Worm (Caenorhabditis elegans): Measurements from ENCODE around the gene R02F11.12.

R02F11.12 gene

DNA sequence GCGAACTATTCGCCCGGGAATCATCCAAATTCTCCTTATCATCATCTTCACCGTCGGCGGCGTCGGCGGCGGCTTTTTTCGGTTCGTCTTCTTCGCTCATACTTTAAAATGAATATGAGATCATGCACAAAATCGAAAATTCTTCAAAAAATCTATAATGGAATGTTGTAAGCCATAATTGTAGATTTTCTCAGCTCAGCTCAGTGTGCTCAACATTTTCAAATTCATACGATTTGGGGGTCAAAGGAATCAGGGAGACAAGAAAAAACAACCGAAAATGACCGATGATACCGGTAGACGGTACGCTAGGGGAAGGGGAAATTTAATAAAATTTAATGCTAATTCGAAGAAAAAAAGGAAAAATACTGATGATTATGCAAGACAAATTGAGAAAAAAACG, 28.1 kb downstream of the R02F11.12 start, which contains the start of gene ccep-97:
Gene ccep-97 (minus strand): TSS at position 101 of the 400 bp plus-strand sequence.
- TF ChIP-seq madf-2 (tag; optimal IDR thresholded peaks at IDR 0.05) (no peak), sox-2 (GFP tag; IDR thresholded peaks at IDR 0.05) (no peak), gmeb-2 (tag; optimal IDR thresholded peaks at IDR 0.05) (no peak), pax-1 (tag; optimal IDR thresholded peaks at IDR 0.05) (no peak), lin-11 (tag; optimal IDR thresholded peaks at IDR 0.05) (no peak), tbx-2 (tag; optimal IDR thresholded peaks at IDR 0.05) (no peak), unc-86 (tag; optimal IDR thresholded peaks at IDR 0.05) (no peak), mec-3 (tag; optimal IDR thresholded peaks at IDR 0.05; ENCODE audit: borderline replicate concordance) (no peak), fax-1 (tag; optimal IDR thresholded peaks at IDR 0.05) (no peak)

DNA sequence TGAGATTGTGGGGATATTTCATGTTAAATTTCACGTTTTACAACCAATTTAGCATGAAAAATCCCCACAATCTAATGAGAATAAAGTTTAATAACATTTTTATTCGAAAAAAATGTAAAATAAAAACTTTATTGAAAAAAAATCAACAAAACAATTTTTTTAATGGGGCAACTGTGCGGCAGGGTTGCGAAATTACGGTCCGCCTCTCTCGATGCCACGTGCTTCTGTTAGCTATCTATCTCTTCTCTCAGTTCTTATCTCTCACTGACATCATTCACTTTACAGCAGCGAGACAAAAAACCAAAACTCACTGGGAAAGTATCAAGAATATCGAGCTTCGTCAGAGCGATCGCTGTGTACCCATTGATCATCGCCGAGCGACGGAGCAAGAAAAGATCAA, 30.1 kb downstream of the R02F11.12 start:
- TF ChIP-seq rnt-1 (tag; optimal IDR thresholded peaks at IDR 0.05) (no peak), unc-55 (GFP tag; optimal IDR thresholded peaks at IDR 0.05) (no peak), fkh-10 (GFP tag; optimal IDR thresholded peaks at IDR 0.05) (no peak), elt-2 (tag; optimal IDR thresholded peaks at IDR 0.05) (no peak), hlh-8 (tag; optimal IDR thresholded peaks at IDR 0.05) (no peak), hlh-15 (tag; optimal IDR thresholded peaks at IDR 0.05) (no peak), ztf-16 (tag; optimal IDR thresholded peaks at IDR 0.05) (no peak), odd-2 (tag; optimal IDR thresholded peaks at IDR 0.05) (no peak), ceh-34 (tag; optimal IDR thresholded peaks at IDR 0.05) (no peak), ceh-31 (tag; optimal IDR thresholded peaks at IDR 0.05) (no peak), che-1 (tag; optimal IDR thresholded peaks at IDR 0.05) (no peak), tbx-7 (tag; optimal IDR thresholded peaks at IDR 0.05) (no peak), pag-3 (tag; optimal IDR thresholded peaks at IDR 0.05; ENCODE audit: borderline replicate concordance) (no peak), npax-4 (tag; optimal IDR thresholded peaks at IDR 0.05) (no peak), nhr-11 (tag; optimal IDR thresholded peaks at IDR 0.05) (no peak), ama-1 (optimal IDR thresholded peaks at IDR 0.05) (no peak), unc-42 (tag; optimal IDR thresholded peaks at IDR 0.05) (no peak)

DNA sequence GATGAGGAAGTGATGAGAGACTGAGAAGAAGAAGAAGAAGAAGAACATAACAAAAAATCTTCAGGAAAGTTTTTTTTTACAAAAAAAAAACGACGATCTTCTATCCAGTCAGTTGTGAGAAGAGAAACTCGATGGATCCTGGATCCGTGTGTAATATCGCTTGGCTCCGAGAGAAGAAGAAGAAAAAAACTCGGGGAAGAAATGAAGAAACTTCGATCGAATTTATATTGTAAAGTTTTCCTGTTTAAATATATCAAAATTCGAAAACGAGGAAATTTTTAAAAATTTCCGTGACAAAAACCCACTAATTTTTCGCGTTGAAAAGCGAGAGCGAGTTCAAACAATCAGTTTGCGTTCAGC, 32.8 kb downstream of the R02F11.12 start, which contains the start of gene adss-1:
Gene adss-1 (minus strand): TSS at position 101 of the 360 bp plus-strand sequence.
- no peak for TF ChIP-seq dmd-4 (tag; optimal IDR thresholded peaks at IDR 0.05; ENCODE audit: borderline replicate concordance)
- TF ChIP-seq sdc-2 (tag; optimal IDR thresholded peaks at IDR 0.05) = no peak
- TF ChIP-seq dve-1 (tag; optimal IDR thresholded peaks at IDR 0.05) = no peak
- no peak for TF ChIP-seq lin-11 (tag; optimal IDR thresholded peaks at IDR 0.05)
- no peak for TF ChIP-seq ceh-22 (tag; optimal IDR thresholded peaks at IDR 0.05)
- no peak for TF ChIP-seq lim-6 (tag; optimal IDR thresholded peaks at IDR 0.05)
- no peak for TF ChIP-seq hlh-8 (tag; optimal IDR thresholded peaks at IDR 0.05)
- TF ChIP-seq pqm-1 (tag; optimal IDR thresholded peaks at IDR 0.05) = no peak
- TF ChIP-seq unc-3 (GFP tag; conservative IDR thresholded peaks at IDR 0.05) = no peak
- no peak for TF ChIP-seq unc-3 (tag; optimal IDR thresholded peaks at IDR 0.05)
- no peak for TF ChIP-seq npax-4 (tag; optimal IDR thresholded peaks at IDR 0.05)
- no peak for TF ChIP-seq tbx-2 (tag; optimal IDR thresholded peaks at IDR 0.05)
- no peak for TF ChIP-seq odd-2 (tag; optimal IDR thresholded peaks at IDR 0.05)
- no peak for TF ChIP-seq pha-4 (tag; optimal IDR thresholded peaks at IDR 0.05)
- TF ChIP-seq ceh-30 (tag; optimal IDR thresholded peaks at IDR 0.05) = no peak
- TF ChIP-seq ceh-2 (tag; optimal IDR thresholded peaks at IDR 0.05) = no peak
- TF ChIP-seq K02D7.2 (tag; optimal IDR thresholded peaks at IDR 0.05) = no peak

DNA sequence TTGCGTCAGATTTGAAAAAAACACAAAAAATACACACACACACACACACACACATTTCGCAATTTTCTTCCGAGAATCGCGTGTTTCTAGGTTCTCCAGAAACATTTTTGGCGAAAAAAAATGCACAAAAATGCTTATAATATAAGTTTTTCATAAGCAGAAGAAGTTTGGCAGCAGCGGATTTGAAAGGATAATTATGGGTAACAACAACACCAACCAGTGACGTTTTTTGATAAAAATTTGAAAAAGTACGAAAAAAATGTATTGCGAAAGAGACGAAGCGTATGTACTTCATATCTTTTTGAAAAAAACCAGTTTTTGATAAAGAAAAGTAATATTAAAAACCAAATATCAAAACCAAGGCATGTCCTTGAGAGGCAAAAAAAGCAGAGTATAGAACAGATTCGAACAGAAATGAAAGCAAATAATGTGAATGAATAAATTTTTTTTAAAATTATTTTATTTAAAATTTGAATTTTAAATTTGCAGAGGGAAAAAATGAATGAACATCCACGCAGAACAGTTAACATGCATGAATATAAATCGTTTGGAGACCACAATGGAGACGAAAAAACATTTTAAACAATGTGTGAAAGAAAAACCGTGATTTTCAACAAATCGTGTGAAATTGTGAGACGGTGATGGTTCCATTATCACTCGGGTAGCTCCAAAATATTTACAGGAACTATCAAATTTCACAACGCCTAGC, 33.4 kb downstream of the R02F11.12 start:
- TF ChIP-seq dmd-4 (tag; optimal IDR thresholded peaks at IDR 0.05; ENCODE audit: borderline replicate concordance) (no peak), ceh-45 (GFP tag; IDR thresholded peaks at IDR 0.05) (no peak), lim-6 (tag; optimal IDR thresholded peaks at IDR 0.05) (no peak), nhr-11 (tag; optimal IDR thresholded peaks at IDR 0.05) (no peak), pax-1 (tag; optimal IDR thresholded peaks at IDR 0.05) (no peak), F13H6.1 (tag; optimal IDR thresholded peaks at IDR 0.05) (no peak), ceh-6 (GFP tag; optimal IDR thresholded peaks at IDR 0.05) (no peak), K09A11.1 (tag; optimal IDR thresholded peaks at IDR 0.05; ENCODE audit: insufficient read depth) (no peak)

Measured in whole organism, late embryonic.